Fruit fly (Drosophila melanogaster): ENCODE data around the gene prage.

Gene prage

dm6 chrX:1858867-1859266 is 85.3 kb downstream of the prage start, which contains the start of gene Lamtor5 (continued):
- TF ChIP-seq C15 (GFP tag; IDR thresholded peaks at IDR 0.05) (no peak), eve (GFP tag; optimal IDR thresholded peaks at IDR 0.05) (no peak), CG4424 (GFP tag; optimal IDR thresholded peaks at IDR 0.05) (no peak), tin (GFP tag; optimal IDR thresholded peaks at IDR 0.05) (no peak), HmgZ (tag; optimal IDR thresholded peaks at IDR 0.05) (peak; percentile 6), CG18619 (GFP tag; optimal IDR thresholded peaks at IDR 0.05) (peak; percentile 22), Dfd (GFP tag; optimal IDR thresholded peaks at IDR 0.05) (no peak), fru (optimal IDR thresholded peaks at IDR 0.05) (no peak), Doc3 (GFP tag; IDR thresholded peaks at IDR 0.05; ENCODE audit: partially characterized antibody) (no peak), CG11456 (GFP tag; IDR thresholded peaks at IDR 0.05) (0 out of 3 replicates have a peak, but pooled peaks have one; percentile 33), Hmx (GFP tag; optimal IDR thresholded peaks at IDR 0.05) (no peak), CG11695 (GFP tag; IDR thresholded peaks at IDR 0.05) (peak; percentile 38; the same call in 1 of the 3 replicates), CG16863 (GFP tag; optimal IDR thresholded peaks at IDR 0.05) (peak; percentile 29), CG34422 (GFP tag; IDR thresholded peaks at IDR 0.05) (peak; percentile 59; the same call in 1 of the 3 replicates), BEAF-32 (GFP tag; optimal IDR thresholded peaks at IDR 0.05) (peak; percentile 15), ems (GFP tag; optimal IDR thresholded peaks at IDR 0.05) (peak; percentile 46), CG3995 (GFP tag; optimal IDR thresholded peaks at IDR 0.05) (no peak), Fer2 (tag; optimal IDR thresholded peaks at IDR 0.05) (no peak), mam (GFP tag; optimal IDR thresholded peaks at IDR 0.05) (peak; percentile 43), ro (GFP tag; IDR thresholded peaks at IDR 0.05) (no peak), bcd (GFP tag; optimal IDR thresholded peaks at IDR 0.05) (peak; percentile 48), Stat92E (GFP tag; optimal IDR thresholded peaks at IDR 0.05) (peak in 1 of 3 experiments; percentile 15), Mrtf (GFP tag; IDR thresholded peaks at IDR 0.05) (no peak), fd102C (GFP tag; optimal IDR thresholded peaks at IDR 0.05) (no peak), CG15479 (GFP tag; optimal IDR thresholded peaks at IDR 0.05) (no peak), CG1603 (tag; optimal IDR thresholded peaks at IDR 0.05) (peak; percentile 27), CG7928 (GFP tag; optimal IDR thresholded peaks at IDR 0.05) (no peak), fd64A (GFP tag; optimal IDR thresholded peaks at IDR 0.05) (no peak), CG32772 (GFP tag; IDR thresholded peaks at IDR 0.05) (peak; percentile 44; the same call in 1 of the 2 replicates), sug (tag; optimal IDR thresholded peaks at IDR 0.05) (peak; percentile 15), B-H2 (GFP tag; optimal IDR thresholded peaks at IDR 0.05) (peak; percentile 1), Doc2 (GFP tag; IDR thresholded peaks at IDR 0.05) (no peak), CG8281 (tag; optimal IDR thresholded peaks at IDR 0.05) (no peak), E2f1 (GFP tag; IDR thresholded peaks at IDR 0.05) (no peak), Fer1 (GFP tag; optimal IDR thresholded peaks at IDR 0.05) (peak; percentile 55), cg (GFP tag; optimal IDR thresholded peaks at IDR 0.05) (no peak), lbe (GFP tag; optimal IDR thresholded peaks at IDR 0.05) (no peak), repo (GFP tag; optimal IDR thresholded peaks at IDR 0.05) (no peak), Ets97D (GFP tag; optimal IDR thresholded peaks at IDR 0.05) (peak; percentile 28), CG14014 (GFP tag; IDR thresholded peaks at IDR 0.05) (peak; percentile 34; the same call in 1 of the 2 replicates), br (optimal IDR thresholded peaks at IDR 0.05) (no peak), Dad (GFP tag; optimal IDR thresholded peaks at IDR 0.05) (peak; percentile 14), CG15601 (tag; optimal IDR thresholded peaks at IDR 0.05) (no peak), HLHmδ (GFP tag; optimal IDR thresholded peaks at IDR 0.05) (no peak), CG17186 (GFP tag; optimal IDR thresholded peaks at IDR 0.05) (no peak), CG10274 (GFP tag; optimal IDR thresholded peaks at IDR 0.05) (no peak), her (GFP tag; optimal IDR thresholded peaks at IDR 0.05) (no peak), lov (optimal IDR thresholded peaks at IDR 0.05) (no peak), lov (GFP tag; IDR thresholded peaks at IDR 0.05) (no peak), grau (tag; optimal IDR thresholded peaks at IDR 0.05) (peak; percentile 55), wdn (GFP tag; IDR thresholded peaks at IDR 0.05) (no peak), CG8388 (GFP tag; optimal IDR thresholded peaks at IDR 0.05) (peak; percentile 18)

Data from whole organism, embryonic.